Worm (Caenorhabditis elegans) whole organism, L3 larva: ENCODE measurements around the gene F45D11.5.

Experiments
- aly-2 ChIP-seq: fragments of 150-350 bp; optimal IDR thresholded peaks from 2 replicates; lab custom pipeline; 2014; ENCODE audit warnings: missing biosample characterization, missing genetic modification characterization
- fos-1 ChIP-seq: fragments of 150-350 bp; optimal IDR thresholded peaks from 2 replicates; lab custom pipeline; 2014; ENCODE audit warnings: missing biosample characterization, missing genetic modification characterization
- mml-1 ChIP-seq: fragments of 150-350 bp; sonication (generic microtip); optimal IDR thresholded peaks from 3 replicates; lab custom pipeline; 2014; ENCODE audit warnings: missing biosample characterization, missing genetic modification characterization
- nfya-1 ChIP-seq: sonication (generic microtip); optimal IDR thresholded peaks from 2 replicates; lab custom pipeline; 2017; ENCODE audit warnings: missing genetic modification characterization, mild to moderate bottlenecking, missing compliant biosample characterization, antibody characterized with exemption, moderate library complexity; ENCODE audit not compliant: insufficient read depth
- nhr-76 ChIP-seq: fragments of 150-350 bp; sonication (generic microtip); optimal IDR thresholded peaks from 5 replicates; lab custom pipeline; 2014; ENCODE audit warnings: missing biosample characterization, missing genetic modification characterization
- unc-62 ChIP-seq: fragments of 150-350 bp; sonication (generic microtip); optimal IDR thresholded peaks from 4 replicates; lab custom pipeline; 2014; ENCODE audit warnings: missing biosample characterization, missing genetic modification reagents, missing genetic modification characterization
- zag-1 ChIP-seq: fragments of 150-350 bp; optimal IDR thresholded peaks from 2 replicates; lab custom pipeline; 2014; ENCODE audit warnings: missing biosample characterization, missing genetic modification characterization
- ztf-4 ChIP-seq: fragments of 150-350 bp; optimal IDR thresholded peaks from 2 replicates; lab custom pipeline; 2014; ENCODE audit warnings: missing biosample characterization, missing genetic modification characterization

- TF ChIP-seq zag-1 (tag; lab: Kevin White, UChicago) (no peak), ztf-4 (tag; lab: Kevin White, UChicago) (no peak), nfya-1 (tag; lab: Kevin White, UChicago) (no peak), fos-1 (tag; lab: Kevin White, UChicago) (no peak), unc-62 (GFP tag; lab: Kevin White, UChicago) (no peak), nhr-76 (tag; lab: Kevin White, UChicago) (no peak), aly-2 (tag; lab: Kevin White, UChicago) (no peak), mml-1 (tag; lab: Kevin White, UChicago) (no peak)
These were observed 44.2 kb downstream of the F45D11.5 start, which contains the start of gene str-148 for ce11 chrII:1045692-1046091.
